Worm (Caenorhabditis elegans): Measurements from ENCODE around the gene madf-4.

Gene madf-4

ce11 chrV:9930612-9931065 lies 31.7 kb downstream of the madf-4 start, which contains the start of the genes rmh-2 and suds-3:
rmh-2 (minus strand) TSS chrV:9930775.
suds-3 (plus strand) TSS chrV:9931015.
- TF ChIP-seq ceh-16 (tag; optimal IDR thresholded peaks at IDR 0.05), result no peak
- TF ChIP-seq elt-2 (tag; optimal IDR thresholded peaks at IDR 0.05), result peak; percentile 18
- TF ChIP-seq nhr-77 (tag; optimal IDR thresholded peaks at IDR 0.05), result no peak
- TF ChIP-seq nfya-1 (tag; optimal IDR thresholded peaks at IDR 0.05; ENCODE audit: insufficient read depth), result peak; percentile 78
- TF ChIP-seq R02D3.7 (tag; optimal IDR thresholded peaks at IDR 0.05), result peak; percentile 92
- peak; percentile 1 for TF ChIP-seq lin-39 (tag; optimal IDR thresholded peaks at IDR 0.05)
- TF ChIP-seq lsy-12 (tag; optimal IDR thresholded peaks at IDR 0.05), result no peak
- peak; percentile 51 for TF ChIP-seq pha-4 (tag; optimal IDR thresholded peaks at IDR 0.05)
- TF ChIP-seq lin-15B (tag; optimal IDR thresholded peaks at IDR 0.05), result peak; percentile 71

- TF ChIP-seq zag-1 (tag; optimal IDR thresholded peaks at IDR 0.05), result no peak
- TF ChIP-seq pha-4 (tag; optimal IDR thresholded peaks at IDR 0.05), result peak; percentile 36
- TF ChIP-seq pqm-1 (tag; optimal IDR thresholded peaks at IDR 0.05), result peak; percentile 63
- TF ChIP-seq elt-2 (tag; optimal IDR thresholded peaks at IDR 0.05), result peak; percentile 87
- TF ChIP-seq ceh-9 (tag; optimal IDR thresholded peaks at IDR 0.05), result no peak
- TF ChIP-seq R02D3.7 (tag; optimal IDR thresholded peaks at IDR 0.05), result no peak
- TF ChIP-seq nhr-76 (tag; optimal IDR thresholded peaks at IDR 0.05), result no peak
- peak; percentile 16 for TF ChIP-seq jun-1 (tag; optimal IDR thresholded peaks at IDR 0.05)
Observed at ce11 chrV:9927954-9928353, 34.3 kb downstream of the madf-4 start.

- no peak for TF ChIP-seq unc-62 (GFP tag; optimal IDR thresholded peaks at IDR 0.05)
- TF ChIP-seq elt-2 (tag; optimal IDR thresholded peaks at IDR 0.05), result no peak
- no peak for TF ChIP-seq ceh-16 (tag; optimal IDR thresholded peaks at IDR 0.05)
- no peak for TF ChIP-seq ama-1 (optimal IDR thresholded peaks at IDR 0.05)
- TF ChIP-seq nhr-77 (tag; optimal IDR thresholded peaks at IDR 0.05), result no peak
- no peak for TF ChIP-seq elt-3 (tag; optimal IDR thresholded peaks at IDR 0.05)
- TF ChIP-seq ceh-82 (tag; optimal IDR thresholded peaks at IDR 0.05), result no peak
- TF ChIP-seq lsy-12 (tag; optimal IDR thresholded peaks at IDR 0.05), result no peak
- no peak for TF ChIP-seq lin-39 (tag; optimal IDR thresholded peaks at IDR 0.05)
Observed at ce11 chrV:9927381-9927780, 34.9 kb downstream of the madf-4 start.

- TF ChIP-seq tbx-2 (tag; optimal IDR thresholded peaks at IDR 0.05), result no peak
- no peak for TF ChIP-seq lin-39 (tag; optimal IDR thresholded peaks at IDR 0.05)
- no peak for TF ChIP-seq pqm-1 (tag; optimal IDR thresholded peaks at IDR 0.05)
- TF ChIP-seq nhr-23 (tag; optimal IDR thresholded peaks at IDR 0.05), result no peak
- no peak for TF ChIP-seq nhr-43 (tag; optimal IDR thresholded peaks at IDR 0.05; ENCODE audit: poor library complexity, severe bottlenecking)
- TF ChIP-seq mml-1 (tag; optimal IDR thresholded peaks at IDR 0.05), result no peak
Observed at ce11 chrV:9926240-9926639, 36.1 kb downstream of the madf-4 start, which contains the start of gene C50H2.13. C50H2.13 (plus strand) TSS chrV:9926540.

DNA sequence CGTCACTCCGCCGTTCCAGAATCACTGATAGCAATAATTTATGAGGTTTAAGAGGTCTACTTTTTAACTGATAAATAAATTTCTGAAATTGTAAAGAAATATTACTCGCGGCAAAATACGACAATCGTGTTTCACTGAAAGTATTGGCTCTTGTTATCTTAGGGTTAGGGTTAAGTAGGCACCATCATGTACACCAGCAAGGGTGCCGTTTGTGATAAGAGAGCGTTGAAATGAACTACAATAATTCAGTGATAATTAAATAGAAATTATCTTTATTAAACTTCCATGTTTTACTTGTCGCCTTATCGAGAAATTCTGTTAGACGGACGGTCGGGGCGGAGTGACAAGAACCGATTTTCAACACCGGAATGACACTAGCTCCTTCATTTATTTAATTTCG lies 36.6 kb downstream of the madf-4 start:
- TF ChIP-seq skn-1 (tag; optimal IDR thresholded peaks at IDR 0.05) (no peak), ztf-4 (tag; optimal IDR thresholded peaks at IDR 0.05) (no peak), nhr-25 (tag; optimal IDR thresholded peaks at IDR 0.05) (no peak), elt-3 (tag; optimal IDR thresholded peaks at IDR 0.05) (no peak), ama-1 (optimal IDR thresholded peaks at IDR 0.05) (no peak), unc-62 (GFP tag; optimal IDR thresholded peaks at IDR 0.05) (no peak), fkh-10 (GFP tag; optimal IDR thresholded peaks at IDR 0.05) (no peak), nhr-23 (tag; optimal IDR thresholded peaks at IDR 0.05) (no peak), R02D3.7 (tag; optimal IDR thresholded peaks at IDR 0.05) (no peak), pqm-1 (tag; optimal IDR thresholded peaks at IDR 0.05) (peak; percentile 76), jun-1 (tag; optimal IDR thresholded peaks at IDR 0.05) (peak; percentile 64), hmg-11 (tag; optimal IDR thresholded peaks at IDR 0.05) (no peak), nhr-43 (tag; optimal IDR thresholded peaks at IDR 0.05; ENCODE audit: poor library complexity, severe bottlenecking) (no peak), nhr-237 (tag; optimal IDR thresholded peaks at IDR 0.05) (no peak), ceh-9 (tag; optimal IDR thresholded peaks at IDR 0.05) (no peak), elt-2 (tag; optimal IDR thresholded peaks at IDR 0.05) (peak; percentile 97), pha-4 (tag; optimal IDR thresholded peaks at IDR 0.05) (peak; percentile 4), ceh-16 (tag; optimal IDR thresholded peaks at IDR 0.05) (no peak)

DNA sequence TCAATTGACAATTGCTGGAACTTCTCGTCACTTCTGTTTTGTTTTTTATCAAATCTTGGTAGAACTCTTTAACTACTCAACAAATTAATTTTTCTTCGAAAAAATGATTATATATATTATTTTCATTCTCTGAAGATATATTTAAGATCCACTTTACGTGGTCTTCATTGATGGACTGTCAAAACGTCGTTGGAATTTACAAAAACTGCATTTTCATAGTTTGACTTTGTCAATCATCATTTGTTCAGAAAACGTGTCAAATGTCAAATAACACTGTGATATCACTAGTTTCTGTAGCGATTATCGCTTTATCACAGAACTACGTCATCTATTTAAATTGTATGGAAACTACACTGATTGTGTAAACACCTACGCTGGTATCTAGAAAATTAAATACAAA lies 37.9 kb downstream of the madf-4 start:
- TF ChIP-seq jun-1 (tag; optimal IDR thresholded peaks at IDR 0.05), result no peak
- TF ChIP-seq elt-2 (tag; optimal IDR thresholded peaks at IDR 0.05), result peak; percentile 41
- TF ChIP-seq pqm-1 (tag; optimal IDR thresholded peaks at IDR 0.05), result peak; percentile 25

All from whole organism, L3 larva.